Worm (Caenorhabditis elegans) whole organism, L2 larva: ENCODE data around the gene F13E9.15.
A peak's percentile ranks its signal among the peaks of the same experiment; 100 is the strongest.

Experiments used
- C34F6.9 ChIP-seq: fragments of 150-350 bp; optimal IDR thresholded peaks from 2 replicates; lab custom pipeline; 2014; ENCODE audit warnings: missing biosample characterization, missing genetic modification characterization
- F13H6.1 ChIP-seq: sonication (generic microtip); optimal IDR thresholded peaks from 2 replicates; lab custom pipeline; 2016; ENCODE audit warnings: missing genetic modification characterization, missing compliant biosample characterization
- R02D3.7 ChIP-seq: fragments of 150-350 bp; optimal IDR thresholded peaks from 2 replicates; lab custom pipeline; 2014; ENCODE audit warnings: missing biosample characterization, missing genetic modification characterization
- Y55F3AM.14 ChIP-seq: fragments of 200-800 bp; sonication (Bioruptor generic); optimal IDR thresholded peaks from 2 replicates; lab custom pipeline; 2018; ENCODE audit warnings: mild to moderate bottlenecking, missing genetic modification characterization, missing compliant biosample characterization
- aly-2 ChIP-seq: fragments of 150-350 bp; optimal IDR thresholded peaks from 2 replicates; lab custom pipeline; 2014; ENCODE audit warnings: missing biosample characterization, missing genetic modification characterization
- blmp-1 ChIP-seq: sonication (generic microtip); optimal IDR thresholded peaks from 2 replicates; lab custom pipeline; 2017; ENCODE audit warnings: missing genetic modification characterization, mild to moderate bottlenecking, missing compliant biosample characterization, antibody characterized with exemption, moderate library complexity; ENCODE audit not compliant: insufficient read depth
- ceh-82 ChIP-seq: fragments of 150-350 bp; optimal IDR thresholded peaks from 2 replicates; lab custom pipeline; 2014; ENCODE audit warnings: missing biosample characterization, missing genetic modification characterization
- crh-2 ChIP-seq: sonication (generic microtip); optimal IDR thresholded peaks from 2 replicates; lab custom pipeline; 2017; ENCODE audit warnings: missing biosample characterization, missing genetic modification characterization
- egl-27 ChIP-seq: sonication (generic microtip); optimal IDR thresholded peaks from 3 replicates; lab custom pipeline; 2017; ENCODE audit warnings: missing biosample characterization, missing genetic modification reagents, missing genetic modification characterization
- elt-1 ChIP-seq: fragments of 150-350 bp; optimal IDR thresholded peaks from 2 replicates; lab custom pipeline; 2014; ENCODE audit warnings: missing biosample characterization, missing genetic modification characterization
- fos-1 ChIP-seq: fragments of 150-350 bp; optimal IDR thresholded peaks from 2 replicates; lab custom pipeline; 2014; ENCODE audit warnings: missing biosample characterization, missing genetic modification characterization
- lin-13 ChIP-seq: fragments of 150-350 bp; optimal IDR thresholded peaks from 2 replicates; lab custom pipeline; 2014; ENCODE audit warnings: missing biosample characterization, missing genetic modification reagents, missing genetic modification characterization
- lin-39 ChIP-seq: fragments of 150-350 bp; optimal IDR thresholded peaks from 2 replicates; lab custom pipeline; 2014; ENCODE audit warnings: missing biosample characterization, missing genetic modification reagents, missing genetic modification characterization
- lsy-2 ChIP-seq, 2 experiments: fragments of 150-350 bp in 1 of 2; sonication (generic microtip) in 1 of 2; optimal IDR thresholded peaks; 2 replicates each; lab custom pipeline; 2014 to 2017; ENCODE audit warnings: missing biosample characterization in 2 of 2, missing genetic modification characterization in 2 of 2
- mab-5 ChIP-seq: fragments of 150-350 bp; optimal IDR thresholded peaks from 2 replicates; lab custom pipeline; 2014; ENCODE audit warnings: missing biosample characterization, missing genetic modification characterization
- mbf-1 ChIP-seq: sonication (generic microtip); optimal IDR thresholded peaks from 2 replicates; lab custom pipeline; 2017; ENCODE audit warnings: missing biosample characterization, missing genetic modification characterization
- mdl-1 ChIP-seq, 2 experiments: fragments of 150-350 bp in 1 of 2; sonication (generic microtip) in 1 of 2; optimal IDR thresholded peaks; 2 replicates each; lab custom pipeline; 2017; ENCODE audit warnings: missing biosample characterization in 2 of 2, missing genetic modification characterization in 2 of 2
- nhr-10 ChIP-seq: sonication (generic microtip); optimal IDR thresholded peaks from 2 replicates; lab custom pipeline; 2017; ENCODE audit warnings: missing biosample characterization, missing genetic modification characterization
- nhr-12 ChIP-seq: fragments of 150-350 bp; optimal IDR thresholded peaks from 2 replicates; lab custom pipeline; 2014; ENCODE audit warnings: missing biosample characterization, missing genetic modification characterization
- nhr-129 ChIP-seq: fragments of 150-350 bp; optimal IDR thresholded peaks from 2 replicates; lab custom pipeline; 2014; ENCODE audit warnings: missing biosample characterization, missing genetic modification characterization
- nhr-237 ChIP-seq: fragments of 150-350 bp; optimal IDR thresholded peaks from 2 replicates; lab custom pipeline; 2014; ENCODE audit warnings: missing biosample characterization, missing genetic modification characterization
- nhr-25 ChIP-seq: fragments of 150-350 bp; sonication (generic microtip); optimal IDR thresholded peaks from 3 replicates; lab custom pipeline; 2014; ENCODE audit warnings: missing biosample characterization, missing genetic modification characterization
- nhr-77 ChIP-seq: fragments of 150-350 bp; optimal IDR thresholded peaks from 2 replicates; lab custom pipeline; 2014; ENCODE audit warnings: missing biosample characterization, missing genetic modification characterization
- peb-1 ChIP-seq: fragments of 150-350 bp; optimal IDR thresholded peaks from 2 replicates; lab custom pipeline; 2014; ENCODE audit warnings: missing biosample characterization, missing genetic modification characterization
- sem-4 ChIP-seq: fragments of 150-350 bp; optimal IDR thresholded peaks from 2 replicates; lab custom pipeline; 2014; ENCODE audit warnings: missing biosample characterization, missing genetic modification reagents, missing genetic modification characterization
- skn-1 ChIP-seq: sonication (generic microtip); optimal IDR thresholded peaks from 2 replicates; lab custom pipeline; 2017; ENCODE audit warnings: missing biosample characterization, missing genetic modification characterization
- unc-39 ChIP-seq: fragments of 150-350 bp; optimal IDR thresholded peaks from 2 replicates; lab custom pipeline; 2014; ENCODE audit warnings: missing biosample characterization, missing genetic modification characterization
- unc-55 ChIP-seq: fragments of 150-350 bp; sonication (generic microtip); optimal IDR thresholded peaks from 3 replicates; lab custom pipeline; 2014; ENCODE audit warnings: missing biosample characterization, missing genetic modification reagents, missing genetic modification characterization
- zag-1 ChIP-seq: fragments of 150-350 bp; optimal IDR thresholded peaks from 2 replicates; lab custom pipeline; 2014; ENCODE audit warnings: missing biosample characterization, missing genetic modification characterization
- ztf-1 ChIP-seq: fragments of 200-800 bp; sonication (Bioruptor generic); conservative IDR thresholded peaks from 2 replicates; pipeline ENCODE4 v1.3.6; 2022; ENCODE audit warnings: missing genetic modification characterization, missing compliant biosample characterization
- ztf-11 ChIP-seq: sonication (generic microtip); optimal IDR thresholded peaks from 2 replicates; lab custom pipeline; 2017; ENCODE audit warnings: missing biosample characterization, missing genetic modification characterization
- ztf-4 ChIP-seq: fragments of 150-350 bp; optimal IDR thresholded peaks from 2 replicates; lab custom pipeline; 2014; ENCODE audit warnings: missing biosample characterization, missing genetic modification characterization

Gene F13E9.15

ce11 chrIV:10854042-10854441, 35.6 kb downstream of the F13E9.15 start:
- TF ChIP-seq zag-1 (tag; lab: Kevin White, UChicago) (no peak), nhr-25 (tag; lab: Kevin White, UChicago) (no peak), crh-2 (tag; lab: Kevin White, UChicago) (no peak), ztf-11 (tag; lab: Kevin White, UChicago) (no peak), nhr-12 (tag; lab: Kevin White, UChicago) (no peak), F13H6.1 (tag; lab: Kevin White, UChicago) (no peak), mab-5 (tag; lab: Kevin White, UChicago) (no peak), R02D3.7 (tag; lab: Kevin White, UChicago) (no peak), nhr-129 (tag; lab: Kevin White, UChicago) (no peak)
- TF ChIP-seq, all 48 proteins: peak for 0

ce11 chrIV:10852403-10852802, 37.3 kb downstream of the F13E9.15 start:
- TF ChIP-seq crh-2 (tag; lab: Kevin White, UChicago) = peak; percentile 29
- TF ChIP-seq nhr-129 (tag; lab: Kevin White, UChicago) = peak; percentile 2
- TF ChIP-seq blmp-1 = peak; percentile 56
- TF ChIP-seq unc-55 (GFP tag; lab: Kevin White, UChicago) = peak; percentile 54
- TF ChIP-seq R02D3.7 (tag; lab: Kevin White, UChicago) = no peak
- peak in 1 of 2 experiments; percentile 45 for TF ChIP-seq lsy-2 (tag; optimal IDR thresholded peaks at IDR 0.05; lab: Kevin White, UChicago)
- TF ChIP-seq C34F6.9 = peak; percentile 46
- peak; percentile 23 for TF ChIP-seq fos-1 (tag; lab: Kevin White, UChicago)
- TF ChIP-seq elt-1 (tag; lab: Kevin White, UChicago) = no peak
- no peak for TF ChIP-seq nhr-237 (tag; lab: Kevin White, UChicago)
- TF ChIP-seq Y55F3AM.14 (GFP tag; lab: Kevin White, UChicago) = no peak

- TF ChIP-seq aly-2 (tag; lab: Kevin White, UChicago) (no peak), skn-1 (tag; lab: Kevin White, UChicago) (no peak), mab-5 (tag; lab: Kevin White, UChicago) (no peak), nhr-10 (no peak), C34F6.9 (no peak), egl-27 (tag; lab: Kevin White, UChicago) (no peak), ztf-1 (GFP tag; lab: Robert Waterston, UW) (no peak), mbf-1 (tag; lab: Kevin White, UChicago) (no peak), nhr-77 (no peak), unc-39 (no peak), ztf-4 (tag; lab: Kevin White, UChicago) (no peak), sem-4 (tag; lab: Kevin White, UChicago) (no peak)
These were observed 37.8 kb downstream of the F13E9.15 start, which contains the start of gene T11G6.4 for ce11 chrIV:10851833-10852232. T11G6.4 (minus strand) TSS chrIV:10851933.

- no peak for TF ChIP-seq peb-1 (tag; lab: Kevin White, UChicago)
- no peak for TF ChIP-seq mdl-1 (tag; optimal IDR thresholded peaks at IDR 0.05; lab: Kevin White, UChicago)
- no peak for TF ChIP-seq Y55F3AM.14 (GFP tag; lab: Kevin White, UChicago)
- TF ChIP-seq R02D3.7 (tag; lab: Kevin White, UChicago) = no peak
- no peak for TF ChIP-seq sem-4 (tag; lab: Kevin White, UChicago)
- no peak for TF ChIP-seq blmp-1
- TF ChIP-seq lin-39 (tag; lab: Kevin White, UChicago) = no peak
- no peak for TF ChIP-seq egl-27 (tag; lab: Kevin White, UChicago)
- TF ChIP-seq lin-13 (GFP tag; lab: Kevin White, UChicago) = no peak
- TF ChIP-seq ztf-4 (tag; lab: Kevin White, UChicago) = no peak
- no peak for TF ChIP-seq zag-1 (tag; lab: Kevin White, UChicago)
- TF ChIP-seq fos-1 (tag; lab: Kevin White, UChicago) = no peak
- no peak for TF ChIP-seq ceh-82 (tag; lab: Kevin White, UChicago)
- no peak for TF ChIP-seq C34F6.9
These were observed 38.5 kb downstream of the F13E9.15 start for ce11 chrIV:10851136-10851535.

- peak; percentile 41 for TF ChIP-seq unc-55 (GFP tag; lab: Kevin White, UChicago)
- peak; percentile 26 for TF ChIP-seq lin-13 (GFP tag; lab: Kevin White, UChicago)
- TF ChIP-seq lsy-2 (tag; optimal IDR thresholded peaks at IDR 0.05; lab: Kevin White, UChicago) = peak; percentile 76 to 95
- no peak for TF ChIP-seq R02D3.7 (tag; lab: Kevin White, UChicago)
- peak; percentile 7 for TF ChIP-seq F13H6.1 (tag; lab: Kevin White, UChicago)
- TF ChIP-seq nhr-129 (tag; lab: Kevin White, UChicago) = peak; percentile 19
- TF ChIP-seq C34F6.9 = peak; percentile 48
- TF ChIP-seq nhr-77 = no peak
- TF ChIP-seq, all 48 proteins: peak for 6
These were observed 46.8 kb downstream of the F13E9.15 start, which contains the start of gene T11G6.5 for ce11 chrIV:10842705-10843364. T11G6.5 (minus strand) TSS chrIV:10842755.
